Worm (Caenorhabditis elegans) whole organism, L1 larva: ENCODE measurements around the gene T12G3.6.

Experiments
- C04F5.9 ChIP-seq: sonication (generic microtip); optimal IDR thresholded peaks from 2 replicates; lab custom pipeline; 2016; ENCODE audit warnings: missing genetic modification characterization, missing compliant biosample characterization
- F16B12.6 ChIP-seq: fragments of 150-350 bp; optimal IDR thresholded peaks from 2 replicates; lab custom pipeline; 2014; ENCODE audit warnings: missing biosample characterization, missing genetic modification characterization
- ama-1 ChIP-seq: fragments of 150-350 bp; optimal IDR thresholded peaks from 2 replicates; lab custom pipeline; 2014
- blmp-1 ChIP-seq: fragments of 150-350 bp; optimal IDR thresholded peaks from 2 replicates; lab custom pipeline; 2014; ENCODE audit warnings: missing biosample characterization, missing genetic modification characterization
- ceh-63 ChIP-seq: fragments of 200-800 bp; sonication (Bioruptor generic); optimal IDR thresholded peaks from 2 replicates; lab custom pipeline; 2018; ENCODE audit warnings: mild to moderate bottlenecking, missing genetic modification characterization, missing compliant biosample characterization
- ceh-82 ChIP-seq, 3 experiments: fragments of 150-350 bp in 1 of 3; sonication (generic microtip) in 2 of 3; optimal IDR thresholded peaks; 2 replicates each; lab custom pipeline; 2014 to 2017; ENCODE audit warnings: missing biosample characterization in 3 of 3, missing genetic modification characterization in 3 of 3
- ces-1 ChIP-seq: fragments of 150-350 bp; optimal IDR thresholded peaks from 2 replicates; lab custom pipeline; 2014; ENCODE audit warnings: missing biosample characterization, missing genetic modification reagents, missing genetic modification characterization
- dpl-1 ChIP-seq, 3 experiments: fragments of 150-350 bp in 2 of 3; sonication (generic microtip) in 1 of 3; optimal IDR thresholded peaks; 2 replicates each; lab custom pipeline; 2014 to 2017; ENCODE audit warnings: missing biosample characterization in 3 of 3, missing genetic modification characterization in 3 of 3, missing genetic modification reagents in 3 of 3
- dsc-1 ChIP-seq: sonication (generic microtip); optimal IDR thresholded peaks from 2 replicates; lab custom pipeline; 2016; ENCODE audit warnings: mild to moderate bottlenecking, missing genetic modification characterization, missing compliant biosample characterization
- efl-1 ChIP-seq, 4 experiments: fragments of 150-350 bp; optimal IDR thresholded peaks in 3 of 4; peaks in 1 of 4; 1 replicate in 1 of 4; 2 replicates in 3 of 4; lab custom pipeline; 2014; ENCODE audit warnings: missing biosample characterization in 2 of 4, missing genetic modification characterization in 2 of 4, missing genetic modification reagents in 2 of 4
- efl-3 ChIP-seq: fragments of 200-800 bp; sonication (Bioruptor generic); optimal IDR thresholded peaks from 2 replicates; lab custom pipeline; 2018; ENCODE audit warnings: mild to moderate bottlenecking, missing genetic modification characterization, missing compliant biosample characterization
- egl-27 ChIP-seq, 2 experiments: fragments of 150-350 bp in 1 of 2; sonication (generic microtip); optimal IDR thresholded peaks; 3 replicates each; lab custom pipeline; 2017 to 2018; ENCODE audit warnings: missing biosample characterization in 2 of 2, missing genetic modification characterization in 2 of 2, missing genetic modification reagents in 2 of 2
- elt-2 ChIP-seq: sonication (generic microtip); optimal IDR thresholded peaks from 2 replicates; lab custom pipeline; 2016; ENCODE audit warnings: missing genetic modification characterization, mild to moderate bottlenecking, inconsistent platforms, missing compliant biosample characterization, missing genetic modification reagents
- fkh-4 ChIP-seq: sonication (generic microtip); optimal IDR thresholded peaks from 2 replicates; lab custom pipeline; 2016; ENCODE audit warnings: missing compliant biosample characterization, missing genetic modification characterization, borderline replicate concordance
- fkh-8 ChIP-seq: sonication (generic microtip); optimal IDR thresholded peaks from 2 replicates; lab custom pipeline; 2016; ENCODE audit warnings: mild to moderate bottlenecking, missing genetic modification characterization, missing compliant biosample characterization
- fos-1 ChIP-seq: fragments of 150-350 bp; optimal IDR thresholded peaks from 2 replicates; lab custom pipeline; 2014; ENCODE audit warnings: missing biosample characterization, missing genetic modification characterization
- grh-1 ChIP-seq: fragments of 200-800 bp; sonication (Bioruptor generic); IDR thresholded peaks from 2 replicates; pipeline ENCODE4 v1.3.6; 2022; ENCODE audit warnings: missing genetic modification reagents, missing genetic modification characterization, missing compliant biosample characterization
- hlh-4 ChIP-seq: sonication (generic microtip); optimal IDR thresholded peaks from 2 replicates; lab custom pipeline; 2016; ENCODE audit warnings: mild to moderate bottlenecking, missing genetic modification characterization, missing compliant biosample characterization
- hpl-2 ChIP-seq: fragments of 150-350 bp; optimal IDR thresholded peaks from 2 replicates; lab custom pipeline; 2014; ENCODE audit warnings: missing biosample characterization, missing genetic modification reagents, missing genetic modification characterization
- isw-1 ChIP-seq: fragments of 200-800 bp; sonication (Bioruptor generic); IDR thresholded peaks from 2 replicates; pipeline ENCODE4 v1.3.6; 2022; ENCODE audit warnings: missing genetic modification characterization, missing compliant biosample characterization
- lin-13 ChIP-seq: fragments of 150-350 bp; optimal IDR thresholded peaks from 2 replicates; lab custom pipeline; 2014; ENCODE audit warnings: missing biosample characterization, missing genetic modification reagents, missing genetic modification characterization
- lin-14 ChIP-seq: fragments of 200-800 bp; sonication (Bioruptor generic); optimal IDR thresholded peaks from 2 replicates; lab custom pipeline; 2018; ENCODE audit warnings: mild to moderate bottlenecking, missing genetic modification characterization, moderate library complexity, missing compliant biosample characterization
- lin-39 ChIP-seq: fragments of 150-350 bp; optimal IDR thresholded peaks from 2 replicates; lab custom pipeline; 2014; ENCODE audit warnings: missing biosample characterization, missing genetic modification reagents, missing genetic modification characterization
- lir-3 ChIP-seq: sonication (generic microtip); optimal IDR thresholded peaks from 2 replicates; lab custom pipeline; 2016; ENCODE audit warnings: mild to moderate bottlenecking, missing genetic modification characterization, moderate library complexity, missing compliant biosample characterization; ENCODE audit not compliant: poor library complexity
- mep-1 ChIP-seq: fragments of 150-350 bp; optimal IDR thresholded peaks from 2 replicates; lab custom pipeline; 2014; ENCODE audit warnings: missing biosample characterization, missing genetic modification characterization
- nhr-237 ChIP-seq: fragments of 150-350 bp; optimal IDR thresholded peaks from 2 replicates; lab custom pipeline; 2014; ENCODE audit warnings: missing biosample characterization, missing genetic modification characterization
- nhr-28 ChIP-seq: fragments of 150-350 bp; optimal IDR thresholded peaks from 2 replicates; lab custom pipeline; 2014; ENCODE audit warnings: missing biosample characterization, missing genetic modification characterization
- nhr-71 ChIP-seq: sonication (generic microtip); optimal IDR thresholded peaks from 2 replicates; lab custom pipeline; 2016; ENCODE audit warnings: mild to moderate bottlenecking, missing genetic modification characterization, moderate library complexity, missing compliant biosample characterization
- nhr-76 ChIP-seq: sonication (generic microtip); optimal IDR thresholded peaks from 2 replicates; lab custom pipeline; 2017; ENCODE audit warnings: missing biosample characterization, missing genetic modification characterization
- nhr-77 ChIP-seq: fragments of 150-350 bp; optimal IDR thresholded peaks from 2 replicates; lab custom pipeline; 2014; ENCODE audit warnings: missing biosample characterization, missing genetic modification characterization
- nhr-85 ChIP-seq: sonication (generic microtip); peaks from one replicate; lab custom pipeline; 2016; ENCODE audit warnings: missing genetic modification characterization, inconsistent platforms, missing compliant biosample characterization
- nhr-90 ChIP-seq: sonication (generic microtip); optimal IDR thresholded peaks from 2 replicates; lab custom pipeline; 2016; ENCODE audit warnings: mild to moderate bottlenecking, missing genetic modification characterization, missing compliant biosample characterization; ENCODE audit not compliant: poor library complexity
- pqm-1 ChIP-seq: sonication (generic microtip); optimal IDR thresholded peaks from 3 replicates; lab custom pipeline; 2017; ENCODE audit warnings: missing biosample characterization, missing genetic modification characterization
- rnt-1 ChIP-seq: sonication (generic microtip); optimal IDR thresholded peaks from 2 replicates; lab custom pipeline; 2016; ENCODE audit warnings: mild to moderate bottlenecking, missing genetic modification characterization, moderate library complexity, missing compliant biosample characterization
- skn-1 ChIP-seq: fragments of 150-350 bp; optimal IDR thresholded peaks from 2 replicates; lab custom pipeline; 2014; ENCODE audit warnings: missing biosample characterization, missing genetic modification characterization
- snpc-4 ChIP-seq: fragments of 150-350 bp; optimal IDR thresholded peaks from 2 replicates; lab custom pipeline; 2014; ENCODE audit warnings: missing biosample characterization, missing genetic modification characterization
- sox-4 ChIP-seq: sonication (generic microtip); optimal IDR thresholded peaks from 2 replicates; lab custom pipeline; 2016; ENCODE audit warnings: missing genetic modification characterization, missing compliant biosample characterization
- sptf-1 ChIP-seq: fragments of 150-350 bp; optimal IDR thresholded peaks from 2 replicates; lab custom pipeline; 2014; ENCODE audit warnings: missing biosample characterization, missing genetic modification characterization
- sup-37 ChIP-seq: fragments of 200-800 bp; sonication (Bioruptor generic); optimal IDR thresholded peaks from 2 replicates; lab custom pipeline; 2018; ENCODE audit warnings: mild to moderate bottlenecking, missing genetic modification characterization, missing compliant biosample characterization
- swsn-7 ChIP-seq: sonication (generic microtip); optimal IDR thresholded peaks from 2 replicates; lab custom pipeline; 2016; ENCODE audit warnings: missing genetic modification characterization, missing compliant biosample characterization
- tbx-2 ChIP-seq: sonication (generic microtip); optimal IDR thresholded peaks from 2 replicates; lab custom pipeline; 2016; ENCODE audit warnings: missing genetic modification characterization, missing compliant biosample characterization
- unc-62 ChIP-seq: fragments of 150-350 bp; optimal IDR thresholded peaks from 2 replicates; lab custom pipeline; 2014; ENCODE audit warnings: missing biosample characterization, missing genetic modification reagents, missing genetic modification characterization
- vab-15 ChIP-seq: sonication (generic microtip); optimal IDR thresholded peaks from 2 replicates; lab custom pipeline; 2017; ENCODE audit warnings: missing genotype, mild to moderate bottlenecking, missing genetic modification characterization, missing compliant biosample characterization
- xbp-1 ChIP-seq: sonication (generic microtip); optimal IDR thresholded peaks from 2 replicates; lab custom pipeline; 2016; ENCODE audit warnings: missing genetic modification characterization, missing compliant biosample characterization
- zag-1 ChIP-seq: fragments of 150-350 bp; optimal IDR thresholded peaks from 2 replicates; lab custom pipeline; 2014; ENCODE audit warnings: missing biosample characterization, missing genetic modification characterization
- zip-4 ChIP-seq: fragments of 200-800 bp; sonication (Bioruptor generic); optimal IDR thresholded peaks from 2 replicates; lab custom pipeline; 2018; ENCODE audit warnings: mild to moderate bottlenecking, missing genetic modification characterization, moderate library complexity, missing compliant biosample characterization
- ztf-11 ChIP-seq, 2 experiments: sonication (generic microtip); optimal IDR thresholded peaks; 2 replicates each; lab custom pipeline; 2016 to 2017; ENCODE audit warnings: missing genetic modification characterization in 2 of 2, missing biosample characterization in 1 of 2, missing compliant biosample characterization in 1 of 2
- ztf-4 ChIP-seq: fragments of 150-350 bp; optimal IDR thresholded peaks from 2 replicates; lab custom pipeline; 2014; ENCODE audit warnings: missing biosample characterization, missing genetic modification characterization

T12G3.6 gene

ce11 chrIV:12046524-12047203, 15.6 kb upstream of the T12G3.6 start, which contains the start of gene T12G3.2 (continued):
- TF ChIP-seq fos-1 (no peak), egl-27 (tag; optimal IDR thresholded peaks at IDR 0.05; lab: Kevin White, UChicago) (no peak)
- TF ChIP-seq, all 84 proteins: peak for 13

DNA sequence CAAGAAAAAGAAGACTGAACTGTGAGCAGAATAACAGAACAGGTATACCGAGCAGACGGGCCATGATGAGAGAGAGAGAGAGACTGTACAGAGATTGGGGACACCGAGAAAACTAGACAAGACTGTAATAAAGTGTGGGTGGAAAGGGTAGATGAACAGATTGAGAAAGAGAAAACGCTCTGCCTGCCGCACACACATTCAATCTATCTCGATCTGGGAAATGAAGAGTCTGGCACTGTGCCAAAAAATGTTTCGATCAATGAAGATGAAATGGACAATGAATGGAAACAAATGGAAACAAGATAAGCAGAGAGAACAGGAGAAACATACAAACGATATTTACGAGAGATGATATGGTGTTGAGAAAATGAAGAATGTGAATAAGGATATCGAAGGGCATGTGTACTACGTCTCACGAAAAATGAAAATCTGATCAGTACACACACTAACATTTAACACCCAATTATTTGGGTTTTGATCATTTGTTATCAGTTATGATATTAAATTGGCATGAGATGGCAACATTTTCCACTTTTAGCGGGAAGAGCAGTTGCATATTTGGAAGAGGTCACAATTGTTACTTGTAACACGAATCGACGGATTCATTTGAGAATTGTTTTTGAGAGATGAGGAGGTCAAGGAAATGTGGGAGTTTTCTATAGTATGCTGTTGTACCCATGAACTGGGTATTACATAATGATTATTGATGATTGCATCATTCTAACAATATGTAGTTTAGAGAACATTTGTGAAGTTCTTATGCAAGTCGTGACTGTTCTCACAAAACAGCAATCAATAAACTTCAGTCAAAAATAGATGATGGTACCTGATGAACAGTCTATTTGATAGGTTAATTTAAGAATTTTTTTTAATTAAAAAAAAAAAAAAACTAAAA, 14.0 kb upstream of the T12G3.6 start:
- TF ChIP-seq fkh-8 (tag; lab: Kevin White, UChicago) (no peak), lin-13 (GFP tag; lab: Kevin White, UChicago) (no peak), sptf-1 (tag; lab: Kevin White, UChicago) (no peak), blmp-1 (tag; lab: Kevin White, UChicago) (peak; percentile 69), ztf-11 (tag; optimal IDR thresholded peaks at IDR 0.05; lab: Kevin White, UChicago) (no peak), ama-1 (lab: Kevin White, UChicago) (no peak), elt-2 (tag; lab: Kevin White, UChicago) (no peak), ceh-63 (no peak), rnt-1 (peak; percentile 31), efl-3 (GFP tag; lab: Kevin White, UChicago) (no peak), zip-4 (GFP tag; lab: Kevin White, UChicago) (no peak), mep-1 (tag; lab: Kevin White, UChicago) (no peak), sup-37 (GFP tag; lab: Kevin White, UChicago) (no peak), zag-1 (tag; lab: Kevin White, UChicago) (no peak), isw-1 (no peak), tbx-2 (tag; lab: Kevin White, UChicago) (peak; percentile 21), dsc-1 (no peak), swsn-7 (tag; lab: Kevin White, UChicago) (no peak), unc-62 (GFP tag; lab: Kevin White, UChicago) (no peak), vab-15 (tag; lab: Kevin White, UChicago) (no peak), nhr-77 (tag; lab: Kevin White, UChicago) (no peak), ces-1 (GFP tag; lab: Kevin White, UChicago) (no peak), xbp-1 (tag; lab: Kevin White, UChicago) (no peak), hlh-4 (tag; lab: Kevin White, UChicago) (no peak), egl-27 (tag; optimal IDR thresholded peaks at IDR 0.05; lab: Kevin White, UChicago) (no peak), C04F5.9 (no peak), snpc-4 (tag; lab: Kevin White, UChicago) (no peak), sox-4 (tag; lab: Kevin White, UChicago) (no peak), nhr-85 (tag; lab: Kevin White, UChicago) (peak; percentile 92), pqm-1 (no peak), lin-14 (GFP tag; lab: Kevin White, UChicago) (peak; percentile 74), nhr-237 (tag; lab: Kevin White, UChicago) (no peak), nhr-71 (peak; percentile 48), dpl-1 (GFP tag; optimal IDR thresholded peaks at IDR 0.05; lab: Kevin White, UChicago) (peak in 1 of 3 experiments; percentile 18), lin-39 (tag; lab: Kevin White, UChicago) (no peak), ztf-4 (tag; lab: Kevin White, UChicago) (no peak), nhr-28 (no peak), nhr-76 (tag; lab: Kevin White, UChicago) (no peak), fkh-4 (tag; lab: Kevin White, UChicago) (no peak), nhr-90 (tag; lab: Kevin White, UChicago) (peak; percentile 53), skn-1 (tag; lab: Kevin White, UChicago) (no peak), ceh-82 (tag; optimal IDR thresholded peaks at IDR 0.05; lab: Kevin White, UChicago) (no peak), lir-3 (no peak), F16B12.6 (tag; lab: Kevin White, UChicago) (no peak), hpl-2 (no peak), grh-1 (GFP tag; lab: Robert Waterston, UW) (no peak), efl-1 (optimal IDR thresholded peaks at IDR 0.05; lab: Kevin White, UChicago) (peak in 1 of 2 experiments; percentile 10), efl-1 (GFP tag; optimal IDR thresholded peaks at IDR 0.05 in 1 of 2; lab: Kevin White, UChicago) (peak in 1 of 2 experiments; percentile 92)
